Fruit fly (Drosophila melanogaster) whole organism, embryonic: ENCODE measurements around the gene CG1738.

Experiments used
- CG7745 ChIP-seq: fragments of 200-800 bp; sonication (Bioruptor generic); optimal IDR thresholded peaks from 2 replicates; lab custom pipeline; 2018; ENCODE audit warnings: missing biosample characterization, mild to moderate bottlenecking, missing genetic modification characterization, moderate library complexity
- unpg ChIP-seq: fragments of 200-800 bp; sonication (Bioruptor generic); optimal IDR thresholded peaks from 3 replicates; lab custom pipeline; 2018; ENCODE audit warnings: missing biosample characterization, mild to moderate bottlenecking, missing genetic modification characterization, moderate library complexity

DNA sequence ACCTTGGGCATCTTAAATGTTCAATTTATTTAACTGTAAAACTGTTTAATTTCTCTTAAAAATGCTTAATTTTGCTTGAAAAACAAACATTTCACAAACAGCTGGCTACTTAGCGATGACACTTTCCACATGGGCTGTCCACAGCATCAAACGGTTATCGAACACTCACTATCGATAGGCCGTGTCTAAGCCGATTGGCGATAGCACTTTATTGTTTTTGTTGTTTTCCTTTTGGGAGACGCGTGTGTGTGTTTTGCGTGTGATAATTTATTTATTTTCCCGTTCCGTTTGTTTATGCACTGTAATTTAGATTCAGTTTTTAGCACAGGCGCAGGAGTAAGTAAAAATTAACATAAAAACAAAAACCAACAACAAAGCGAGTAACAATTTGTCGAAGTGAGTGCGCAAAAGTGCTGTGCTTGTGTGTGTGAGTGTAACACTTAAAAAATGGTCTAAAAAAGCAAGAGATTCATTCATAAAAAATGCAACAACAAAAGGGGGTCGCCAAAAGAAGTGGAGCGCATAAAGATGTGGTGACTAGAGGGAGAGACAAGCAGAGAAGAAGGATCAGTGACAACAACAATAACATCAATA is 23.6 kb upstream of the CG1738 start, which contains the start of gene Gapvd1:
- TF ChIP-seq unpg (GFP tag; lab: Kevin White, UChicago) (no peak), CG7745 (no peak)
